Fruit fly (Drosophila melanogaster) whole organism, embryonic: ENCODE measurements around the gene CG7386.

Source experiments
- Abd-B ChIP-seq: fragments of 200-800 bp; sonication (Bioruptor generic); optimal IDR thresholded peaks from 2 replicates; lab custom pipeline; 2018; ENCODE audit warnings: missing biosample characterization, mild to moderate bottlenecking, missing genetic modification characterization, moderate library complexity
- CG10654 ChIP-seq: fragments of 200-800 bp; sonication (Bioruptor generic); optimal IDR thresholded peaks from 2 replicates; lab custom pipeline; 2016; ENCODE audit warnings: missing biosample characterization, missing genetic modification characterization
- CG1233 ChIP-seq: fragments of 200-800 bp; sonication (Bioruptor generic); optimal IDR thresholded peaks from 4 replicates; lab custom pipeline; 2018; ENCODE audit warnings: missing biosample characterization, mild to moderate bottlenecking, missing genetic modification characterization
- CG12391 ChIP-seq: fragments of 200-800 bp; sonication (Bioruptor generic); optimal IDR thresholded peaks from 3 replicates; lab custom pipeline; 2018; ENCODE audit warnings: missing biosample characterization, mild to moderate bottlenecking, missing genetic modification characterization, moderate library complexity
- CG15696 ChIP-seq: fragments of 200-800 bp; sonication (Bioruptor generic); optimal IDR thresholded peaks from 2 replicates; lab custom pipeline; 2019; ENCODE audit warnings: missing biosample characterization, mild to moderate bottlenecking, missing genetic modification characterization, moderate library complexity
- CG17186 ChIP-seq: fragments of 200-800 bp; sonication (Bioruptor generic); optimal IDR thresholded peaks from 3 replicates; lab custom pipeline; 2017; ENCODE audit warnings: missing biosample characterization, missing genetic modification reagents, missing genetic modification characterization
- CG17829 ChIP-seq: fragments of 200-800 bp; optimal IDR thresholded peaks from 2 replicates; lab custom pipeline; 2019; ENCODE audit warnings: missing biosample characterization, mild to moderate bottlenecking, missing genetic modification characterization, moderate library complexity
- CG18262 ChIP-seq: fragments of 200-800 bp; optimal IDR thresholded peaks from 3 replicates; lab custom pipeline; 2019; ENCODE audit warnings: missing biosample characterization, mild to moderate bottlenecking, missing genetic modification characterization, moderate library complexity
- CG18476 ChIP-seq: fragments of 200-800 bp; sonication (Bioruptor generic); optimal IDR thresholded peaks from 2 replicates; lab custom pipeline; 2016; ENCODE audit warnings: missing biosample characterization, mild to moderate bottlenecking, missing genetic modification characterization
- CG18764 ChIP-seq: fragments of 200-800 bp; sonication (Bioruptor generic); optimal IDR thresholded peaks from 3 replicates; lab custom pipeline; 2016; ENCODE audit warnings: missing biosample characterization, missing genetic modification characterization
- CG2120 ChIP-seq: fragments of 200-800 bp; sonication (Bioruptor generic); optimal IDR thresholded peaks from 3 replicates; lab custom pipeline; 2016; ENCODE audit warnings: missing biosample characterization, missing genetic modification characterization
- CG30431 ChIP-seq: fragments of 200-800 bp; sonication (Bioruptor generic); optimal IDR thresholded peaks from 2 replicates; lab custom pipeline; 2017; ENCODE audit warnings: missing biosample characterization, missing genetic modification characterization
- CG31441 ChIP-seq: fragments of 200-800 bp; sonication (Bioruptor generic); IDR thresholded peaks from 2 replicates; pipeline ENCODE4 v1.3.6; 2022; ENCODE audit warnings: missing biosample characterization, missing genetic modification characterization
- CG3163 ChIP-seq: fragments of 200-800 bp; sonication (Bioruptor generic); optimal IDR thresholded peaks from 3 replicates; lab custom pipeline; 2016; ENCODE audit warnings: missing biosample characterization, missing genetic modification characterization
- CG32532 ChIP-seq: fragments of 200-800 bp; sonication (Bioruptor generic); IDR thresholded peaks from 2 replicates; pipeline ENCODE4 v1.3.6; 2022; ENCODE audit warnings: missing biosample characterization, missing genetic modification characterization
- CG34376 ChIP-seq: fragments of 200-800 bp; sonication (Bioruptor generic); optimal IDR thresholded peaks from 2 replicates; lab custom pipeline; 2018; ENCODE audit warnings: missing biosample characterization, mild to moderate bottlenecking, missing genetic modification characterization
- CG3726 ChIP-seq: fragments of 200-800 bp; sonication (Bioruptor generic); IDR thresholded peaks from 3 replicates; pipeline ENCODE4, ENCODE4 v1.3.6; 2022; ENCODE audit warnings: missing biosample characterization, missing genetic modification characterization
- CG4360 ChIP-seq: fragments of 200-800 bp; sonication (Bioruptor generic); IDR thresholded peaks from 2 replicates; pipeline ENCODE4 v1.3.6; 2022; ENCODE audit warnings: missing biosample characterization, missing genetic modification characterization
- CG4730 ChIP-seq: fragments of 200-800 bp; sonication (Bioruptor generic); IDR thresholded peaks from 2 replicates; pipeline ENCODE4 v1.3.6; 2022; ENCODE audit warnings: missing biosample characterization, missing genetic modification characterization
- CG6254 ChIP-seq: fragments of 200-800 bp; sonication (Bioruptor generic); optimal IDR thresholded peaks from 3 replicates; lab custom pipeline; 2017; ENCODE audit warnings: mild to moderate bottlenecking, missing biosample characterization, missing genetic modification reagents, missing genetic modification characterization
- CG6683 ChIP-seq: fragments of 200-800 bp; sonication (Bioruptor generic); optimal IDR thresholded peaks from 2 replicates; lab custom pipeline; 2017; ENCODE audit warnings: missing biosample characterization, mild to moderate bottlenecking, missing genetic modification characterization, missing genetic modification reagents
- CG7271 ChIP-seq: fragments of 200-800 bp; sonication (Bioruptor generic); optimal IDR thresholded peaks from 2 replicates; lab custom pipeline; 2018; ENCODE audit warnings: missing biosample characterization, mild to moderate bottlenecking, missing genetic modification characterization, moderate library complexity
- CG7839 ChIP-seq: fragments of 200-800 bp; sonication (Bioruptor generic); optimal IDR thresholded peaks from 3 replicates; lab custom pipeline; 2018; ENCODE audit warnings: missing biosample characterization, mild to moderate bottlenecking, missing genetic modification characterization, moderate library complexity
- CG9817 ChIP-seq: fragments of 200-800 bp; sonication (Bioruptor generic); optimal IDR thresholded peaks from 2 replicates; lab custom pipeline; 2018; ENCODE audit warnings: missing biosample characterization, mild to moderate bottlenecking, missing genetic modification characterization, moderate library complexity
- E2f2 ChIP-seq: fragments of 200-800 bp; sonication (Bioruptor generic); IDR thresholded peaks from 2 replicates; pipeline ENCODE4 v1.3.6; 2022; ENCODE audit warnings: missing biosample characterization, missing genetic modification characterization
- HHEX ChIP-seq: fragments of 200-800 bp; sonication (Bioruptor generic); optimal IDR thresholded peaks from 3 replicates; lab custom pipeline; 2017; ENCODE audit warnings: missing biosample characterization, mild to moderate bottlenecking, missing genetic modification characterization, missing genetic modification reagents
- Lim3 ChIP-seq: fragments of 200-800 bp; sonication (Bioruptor generic); IDR thresholded peaks from 2 replicates; pipeline ENCODE4 v1.3.6; 2022; ENCODE audit warnings: missing biosample characterization, missing genetic modification characterization
- Nf-YC ChIP-seq: fragments of 200-800 bp; optimal IDR thresholded peaks from 3 replicates; lab custom pipeline; 2019; ENCODE audit warnings: missing biosample characterization, mild to moderate bottlenecking, missing genetic modification characterization, moderate library complexity
- PHDP ChIP-seq: fragments of 200-800 bp; sonication (Bioruptor generic); optimal IDR thresholded peaks from 3 replicates; lab custom pipeline; 2018; ENCODE audit warnings: missing biosample characterization, mild to moderate bottlenecking, missing genetic modification characterization, moderate library complexity
- Ravus ChIP-seq: fragments of 200-800 bp; sonication (Bioruptor generic); IDR thresholded peaks from 2 replicates; pipeline ENCODE4 v1.3.6; 2022; ENCODE audit warnings: missing biosample characterization, missing genetic modification characterization
- Rfx ChIP-seq: fragments of 200-800 bp; sonication (Bioruptor generic); IDR thresholded peaks from 2 replicates; pipeline ENCODE4 v1.3.6; 2022; ENCODE audit warnings: missing biosample characterization, missing genetic modification characterization
- Side ChIP-seq: fragments of 200-800 bp; sonication (Bioruptor generic); optimal IDR thresholded peaks from 2 replicates; lab custom pipeline; 2016; ENCODE audit warnings: missing biosample characterization, missing genetic modification characterization
- Six4 ChIP-seq: fragments of 200-800 bp; sonication (Bioruptor generic); optimal IDR thresholded peaks from 2 replicates; lab custom pipeline; 2016; ENCODE audit warnings: missing biosample characterization, missing genetic modification characterization
- Vsx1 ChIP-seq: fragments of 200-800 bp; sonication (Bioruptor generic); optimal IDR thresholded peaks from 2 replicates; lab custom pipeline; 2017; ENCODE audit warnings: missing biosample characterization, mild to moderate bottlenecking, missing genetic modification characterization, missing genetic modification reagents
- bowl ChIP-seq: fragments of 200-800 bp; sonication (Bioruptor generic); IDR thresholded peaks from 2 replicates; pipeline ENCODE4 v1.3.6; 2022; ENCODE audit warnings: missing biosample characterization, missing genetic modification characterization
- crp ChIP-seq, 2 experiments: fragments of 200-800 bp; sonication (Bioruptor generic); optimal IDR thresholded peaks; 2 replicates in 1 of 2; 3 replicates in 1 of 2; lab custom pipeline; 2017; ENCODE audit warnings: missing biosample characterization in 2 of 2, missing genetic modification characterization in 2 of 2, mild to moderate bottlenecking in 1 of 2, moderate library complexity in 1 of 2
- dimm ChIP-seq: fragments of 200-800 bp; sonication (Bioruptor generic); IDR thresholded peaks from 2 replicates; pipeline ENCODE4 v1.3.6; 2022; ENCODE audit warnings: missing biosample characterization, missing genetic modification characterization
- disco-r ChIP-seq: fragments of 200-800 bp; sonication (Bioruptor generic); optimal IDR thresholded peaks from 2 replicates; lab custom pipeline; 2016; ENCODE audit warnings: missing biosample characterization, missing genetic modification characterization
- gcm ChIP-seq: fragments of 200-800 bp; sonication (Bioruptor generic); optimal IDR thresholded peaks from 2 replicates; lab custom pipeline; 2019; ENCODE audit warnings: missing biosample characterization, mild to moderate bottlenecking, missing genetic modification characterization, moderate library complexity
- prd ChIP-seq, 3 experiments: fragments of >200 bp in 2 of 3; fragments of 200-800 bp in 1 of 3; sonication (Bioruptor generic) in 1 of 3; optimal IDR thresholded peaks in 2 of 3; IDR thresholded peaks in 1 of 3; 2 replicates in 2 of 3; 3 replicates in 1 of 3; pipeline versions ENCODE4 v1.3.6 to Lab custom; 2017 to 2022; ENCODE audit warnings: missing biosample characterization in 1 of 3, missing genetic modification characterization in 1 of 3
- pros ChIP-seq: fragments of 200-800 bp; sonication (Bioruptor generic); optimal IDR thresholded peaks from 3 replicates; lab custom pipeline; 2019; ENCODE audit warnings: missing biosample characterization, mild to moderate bottlenecking, missing genetic modification characterization, moderate library complexity
- rib ChIP-seq: fragments of 200-800 bp; sonication (Bioruptor generic); IDR thresholded peaks from 2 replicates; pipeline ENCODE4 v1.3.6; 2022; ENCODE audit warnings: missing biosample characterization, missing genetic modification characterization
- sisA ChIP-seq: fragments of 200-800 bp; sonication (Bioruptor generic); IDR thresholded peaks from 2 replicates; pipeline ENCODE4 v1.3.6; 2022; ENCODE audit warnings: missing biosample characterization, missing genetic modification characterization
- slp2 ChIP-seq: fragments of 200-800 bp; sonication (Bioruptor generic); optimal IDR thresholded peaks from 2 replicates; lab custom pipeline; 2016; ENCODE audit warnings: missing biosample characterization, missing genetic modification characterization
- sob ChIP-seq: fragments of 200-800 bp; sonication (Bioruptor generic); IDR thresholded peaks from 2 replicates; pipeline ENCODE4 v1.3.6; 2022; ENCODE audit warnings: missing biosample characterization, missing genetic modification characterization
- stc ChIP-seq: fragments of 200-800 bp; sonication (Bioruptor generic); IDR thresholded peaks from 2 replicates; pipeline ENCODE4 v1.3.6; 2022; ENCODE audit warnings: missing biosample characterization, missing genetic modification characterization
- twi ChIP-seq: fragments of 200-800 bp; optimal IDR thresholded peaks from 2 replicates; lab custom pipeline; 2019; ENCODE audit warnings: missing biosample characterization, mild to moderate bottlenecking, missing genetic modification characterization, moderate library complexity
- vvl ChIP-seq: fragments of 200-800 bp; sonication (Bioruptor generic); IDR thresholded peaks from 2 replicates; pipeline ENCODE4 v1.3.6; 2022; ENCODE audit warnings: missing biosample characterization, missing genetic modification characterization
- zen ChIP-seq: fragments of 200-800 bp; sonication (Bioruptor generic); optimal IDR thresholded peaks from 3 replicates; lab custom pipeline; 2018; ENCODE audit warnings: missing biosample characterization, mild to moderate bottlenecking, missing genetic modification characterization, moderate library complexity
- zfh1 ChIP-seq: fragments of 200-800 bp; sonication (Bioruptor generic); IDR thresholded peaks from 3 replicates; pipeline ENCODE4 v1.3.6; 2022; ENCODE audit warnings: missing biosample characterization, missing genetic modification characterization

CG7386 gene

DNA sequence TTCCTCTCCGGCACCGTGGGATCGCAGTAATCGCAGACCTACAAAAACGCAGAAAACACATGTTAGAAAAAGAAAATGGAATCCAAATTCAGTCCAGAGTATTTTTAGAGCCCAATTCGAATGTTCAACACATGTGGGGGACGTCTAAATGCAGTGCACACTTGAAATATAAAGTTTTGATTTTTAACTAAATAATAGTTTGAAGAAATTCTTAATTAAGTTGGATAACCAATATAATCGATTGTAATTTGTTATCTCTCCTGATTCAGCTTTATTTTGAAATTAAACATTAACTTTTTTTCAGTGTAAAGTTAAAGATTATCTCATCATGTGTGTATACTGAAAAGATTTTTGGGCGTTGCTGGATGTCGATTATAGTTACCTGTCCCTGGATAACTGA, 27.7 kb downstream of the CG7386 start (continued):
- TF ChIP-seq gcm (GFP tag; lab: Kevin White, UChicago) (peak; percentile 77), pros (GFP tag; lab: Kevin White, UChicago) (no peak), CG32532 (GFP tag; lab: Robert Waterston, UW) (peak; percentile 35; the same call in 1 of the 2 replicates), CG34376 (no peak), disco-r (GFP tag; lab: Kevin White, UChicago) (no peak), PHDP (tag; lab: Kevin White, UChicago) (peak; percentile 69), CG18476 (GFP tag; lab: Kevin White, UChicago) (peak; percentile 13), vvl (GFP tag; lab: Robert Waterston, UW) (peak; percentile 93), CG17829 (peak; percentile 84), CG18764 (GFP tag; lab: Kevin White, UChicago) (peak; percentile 44), Nf-YC (tag; lab: Kevin White, UChicago) (no peak), crp (GFP tag; optimal IDR thresholded peaks at IDR 0.05; lab: Kevin White, UChicago) (peak in 1 of 2 experiments; percentile 22), stc (peak; percentile 74; the same call in 1 of the 2 replicates), E2f2 (GFP tag; lab: Robert Waterston, UW) (peak; percentile 32; the same call in 1 of the 2 replicates), CG10654 (GFP tag; lab: Kevin White, UChicago) (peak; percentile 44), Ravus (GFP tag; lab: Robert Waterston, UW) (peak; percentile 12; the same call in 1 of the 2 replicates), sob (GFP tag; lab: Robert Waterston, UW) (no peak), CG6254 (GFP tag; lab: Kevin White, UChicago) (peak; percentile 50), Side (GFP tag; lab: Kevin White, UChicago) (peak; percentile 11), dimm (GFP tag; lab: Robert Waterston, UW) (0 out of 2 replicates have a peak, but pooled peaks have one; percentile 32), CG18262 (tag; lab: Kevin White, UChicago) (peak; percentile 90), rib (no peak), HHEX (GFP tag; lab: Kevin White, UChicago) (no peak), CG3163 (GFP tag; lab: Kevin White, UChicago) (no peak), twi (tag; lab: Kevin White, UChicago) (peak; percentile 97), slp2 (GFP tag; lab: Kevin White, UChicago) (peak; percentile 49), Vsx1 (peak; percentile 1), CG4730 (GFP tag; lab: Robert Waterston, UW) (peak; percentile 63), Abd-B (GFP tag; lab: Kevin White, UChicago) (peak; percentile 42), CG3726 (GFP tag; lab: Robert Waterston, UW) (peak; percentile 36; the same call in 1 of the 3 replicates), Lim3 (no peak), zen (tag; lab: Kevin White, UChicago) (peak; percentile 52), CG2120 (GFP tag; lab: Kevin White, UChicago) (peak; percentile 24), CG1233 (GFP tag; lab: Kevin White, UChicago) (peak; percentile 61), Rfx (no peak), bowl (GFP tag; lab: Robert Waterston, UW) (no peak), CG15696 (peak; percentile 55), sisA (peak; percentile 53; the same call in 1 of the 2 replicates), CG4360 (GFP tag; lab: Robert Waterston, UW) (peak; percentile 33), prd (optimal IDR thresholded peaks at IDR 0.05; lab: Kevin White, UChicago) (no peak), prd (GFP tag; IDR thresholded peaks at IDR 0.05; lab: Robert Waterston, UW) (peak; percentile 64; the same call in 2 of the 3 replicates), CG7839 (tag; lab: Kevin White, UChicago) (peak; percentile 81), CG31441 (GFP tag; lab: Robert Waterston, UW) (peak; percentile 86), Six4 (peak; percentile 52), CG12391 (tag; lab: Kevin White, UChicago) (peak; percentile 89), zfh1 (peak; percentile 69; the same call in 2 of the 3 replicates), CG6683 (peak; percentile 6), CG9817 (tag; lab: Kevin White, UChicago) (peak; percentile 29), CG17186 (GFP tag; lab: Kevin White, UChicago) (no peak), CG30431 (GFP tag; lab: Kevin White, UChicago) (peak; percentile 18), CG7271 (tag; lab: Kevin White, UChicago) (peak; percentile 51)
